Fruit fly (Drosophila melanogaster) whole organism, embryonic: Measurements from ENCODE around the gene Pex2.
A peak's percentile ranks its signal among the peaks of the same experiment; 100 is the strongest.

Experiments
- Aef1 ChIP-seq: fragments of 200-800 bp; sonication (Bioruptor generic); IDR thresholded peaks from 3 replicates; pipeline ENCODE4 v1.3.6; 2022; ENCODE audit warnings: missing biosample characterization, missing genetic modification characterization
- Bgb ChIP-seq: fragments of 200-800 bp; sonication (Bioruptor generic); IDR thresholded peaks from 2 replicates; pipeline ENCODE4 v1.3.6; 2022; ENCODE audit warnings: missing biosample characterization, missing genetic modification characterization; ENCODE audit not compliant: partially characterized antibody
- CG10321 ChIP-seq: fragments of 200-800 bp; sonication (Bioruptor generic); IDR thresholded peaks from 2 replicates; pipeline ENCODE4 v1.3.6; 2022; ENCODE audit warnings: missing biosample characterization, missing genetic modification characterization
- CG10979 ChIP-seq: fragments of 200-800 bp; sonication (Bioruptor generic); optimal IDR thresholded peaks from 2 replicates; lab custom pipeline; 2018; ENCODE audit warnings: missing biosample characterization, mild to moderate bottlenecking, missing genetic modification characterization, moderate library complexity
- CG11093 ChIP-seq: fragments of 200-800 bp; sonication (Bioruptor generic); IDR thresholded peaks from 3 replicates; pipeline ENCODE4 v1.3.6; 2022; ENCODE audit warnings: missing biosample characterization, missing genetic modification characterization
- CG12744 ChIP-seq: fragments of 200-800 bp; sonication (Bioruptor generic); optimal IDR thresholded peaks from 2 replicates; lab custom pipeline; 2016; ENCODE audit warnings: missing biosample characterization, missing genetic modification characterization
- CG14860 ChIP-seq: fragments of 200-800 bp; sonication (Bioruptor generic); IDR thresholded peaks from 3 replicates; pipeline ENCODE4 v1.3.6; 2022; ENCODE audit warnings: missing biosample characterization, missing genetic modification characterization; ENCODE audit not compliant: partially characterized antibody
- CG18764 ChIP-seq: fragments of 200-800 bp; sonication (Bioruptor generic); optimal IDR thresholded peaks from 3 replicates; lab custom pipeline; 2016; ENCODE audit warnings: missing biosample characterization, missing genetic modification characterization
- CG2116 ChIP-seq: fragments of 200-800 bp; sonication (Bioruptor generic); optimal IDR thresholded peaks from 3 replicates; lab custom pipeline; 2018; ENCODE audit warnings: missing biosample characterization, mild to moderate bottlenecking, missing genetic modification characterization
- CG2712 ChIP-seq: fragments of 200-800 bp; optimal IDR thresholded peaks from 3 replicates; lab custom pipeline; 2019; ENCODE audit warnings: missing biosample characterization, mild to moderate bottlenecking, missing genetic modification characterization, moderate library complexity
- CG7745 ChIP-seq: fragments of 200-800 bp; sonication (Bioruptor generic); optimal IDR thresholded peaks from 2 replicates; lab custom pipeline; 2018; ENCODE audit warnings: missing biosample characterization, mild to moderate bottlenecking, missing genetic modification characterization, moderate library complexity
- CG7963 ChIP-seq: fragments of 200-800 bp; sonication (Bioruptor generic); IDR thresholded peaks from 3 replicates; pipeline ENCODE4 v1.3.6; 2022; ENCODE audit warnings: missing biosample characterization, missing genetic modification characterization; ENCODE audit not compliant: partially characterized antibody
- Dbx ChIP-seq: fragments of 200-800 bp; sonication (Bioruptor generic); IDR thresholded peaks from 3 replicates; pipeline ENCODE4 v1.3.6; 2022; ENCODE audit warnings: missing biosample characterization, missing genetic modification characterization
- Deaf1 ChIP-seq: fragments of 200-800 bp; optimal IDR thresholded peaks from 3 replicates; lab custom pipeline; 2019; ENCODE audit warnings: missing biosample characterization, mild to moderate bottlenecking, missing genetic modification characterization, moderate library complexity
- Dp ChIP-seq: fragments of 200-800 bp; sonication (Bioruptor generic); optimal IDR thresholded peaks from 2 replicates; lab custom pipeline; 2018; ENCODE audit warnings: missing biosample characterization, mild to moderate bottlenecking, missing genetic modification characterization, moderate library complexity
- Dref ChIP-seq: fragments of 200-800 bp; sonication (Bioruptor generic); IDR thresholded peaks from 2 replicates; pipeline ENCODE4 v1.3.6; 2022; ENCODE audit warnings: missing biosample characterization, missing genetic modification characterization
- Elba2 ChIP-seq: fragments of 200-800 bp; sonication (Bioruptor generic); optimal IDR thresholded peaks from 3 replicates; lab custom pipeline; 2016; ENCODE audit warnings: missing biosample characterization, missing genetic modification characterization
- Ets97D ChIP-seq: fragments of 200-800 bp; sonication (Bioruptor generic); optimal IDR thresholded peaks from 3 replicates; lab custom pipeline; 2016; ENCODE audit warnings: missing biosample characterization, missing genetic modification characterization
- HLH4C ChIP-seq: fragments of 200-800 bp; sonication (Bioruptor generic); IDR thresholded peaks from 3 replicates; pipeline ENCODE4 v1.3.6; 2022; ENCODE audit warnings: missing biosample characterization, missing genetic modification characterization; ENCODE audit not compliant: partially characterized antibody
- HLH54F ChIP-seq: fragments of 200-800 bp; sonication (Bioruptor generic); optimal IDR thresholded peaks from 3 replicates; lab custom pipeline; 2016; ENCODE audit warnings: missing biosample characterization, missing genetic modification characterization
- Hey ChIP-seq: fragments of 200-800 bp; sonication (Bioruptor generic); optimal IDR thresholded peaks from 3 replicates; lab custom pipeline; 2018; ENCODE audit warnings: missing biosample characterization, mild to moderate bottlenecking, missing genetic modification characterization
- Lim3 ChIP-seq: fragments of 200-800 bp; sonication (Bioruptor generic); IDR thresholded peaks from 2 replicates; pipeline ENCODE4 v1.3.6; 2022; ENCODE audit warnings: missing biosample characterization, missing genetic modification characterization
- MESR4 ChIP-seq: fragments of 200-800 bp; sonication (Bioruptor generic); optimal IDR thresholded peaks from 2 replicates; lab custom pipeline; 2018; ENCODE audit warnings: missing biosample characterization, mild to moderate bottlenecking, missing genetic modification characterization, moderate library complexity
- Med ChIP-seq: fragments of 200-800 bp; sonication (Bioruptor generic); peaks from one replicate; lab custom pipeline; 2016; ENCODE audit warnings: missing biosample characterization, missing genetic modification characterization, mild to moderate bottlenecking, inconsistent platforms, moderate library complexity
- az2 ChIP-seq: fragments of 200-800 bp; sonication (Bioruptor generic); optimal IDR thresholded peaks from 3 replicates; lab custom pipeline; 2016; ENCODE audit warnings: missing biosample characterization, missing genetic modification characterization
- bbx ChIP-seq: fragments of 200-800 bp; sonication (Bioruptor generic); IDR thresholded peaks from 2 replicates; pipeline ENCODE4 v1.3.6; 2022; ENCODE audit warnings: missing biosample characterization, missing genetic modification characterization; ENCODE audit not compliant: partially characterized antibody
- ci ChIP-seq: fragments of 200-800 bp; sonication (Bioruptor generic); IDR thresholded peaks from 3 replicates; pipeline ENCODE4 v1.3.6; 2022; ENCODE audit warnings: missing biosample characterization, missing genetic modification characterization
- dysf ChIP-seq: fragments of 200-800 bp; sonication (Bioruptor generic); IDR thresholded peaks from 3 replicates; pipeline ENCODE4 v1.3.6; 2022; ENCODE audit warnings: missing biosample characterization, missing genetic modification characterization
- gem ChIP-seq: fragments of 200-800 bp; sonication (Bioruptor generic); optimal IDR thresholded peaks from 2 replicates; lab custom pipeline; 2019; ENCODE audit warnings: missing biosample characterization, mild to moderate bottlenecking, missing genetic modification characterization, moderate library complexity
- grn ChIP-seq: fragments of 200-800 bp; sonication (Bioruptor generic); optimal IDR thresholded peaks from 3 replicates; lab custom pipeline; 2017; ENCODE audit warnings: missing biosample characterization, missing genetic modification characterization
- hb ChIP-seq: fragments of 200-800 bp; sonication (Bioruptor generic); IDR thresholded peaks from 3 replicates; pipeline ENCODE4 v1.3.6; 2022; ENCODE audit warnings: missing biosample characterization, missing genetic modification characterization; ENCODE audit not compliant: partially characterized antibody
- hkb ChIP-seq, 2 experiments: fragments of 200-800 bp in 1 of 2; fragments of >200 bp in 1 of 2; sonication (Bioruptor generic) in 1 of 2; IDR thresholded peaks in 1 of 2; optimal IDR thresholded peaks in 1 of 2; 2 replicates each; pipeline versions ENCODE4 v1.3.6 to Lab custom; 2017 to 2022; ENCODE audit warnings: missing biosample characterization in 1 of 2, missing genetic modification characterization in 1 of 2
- ind ChIP-seq: fragments of 200-800 bp; sonication (Bioruptor generic); optimal IDR thresholded peaks from 3 replicates; lab custom pipeline; 2016; ENCODE audit warnings: missing biosample characterization, missing genetic modification characterization
- inv ChIP-seq: fragments of 200-800 bp; sonication (Bioruptor generic); IDR thresholded peaks from 2 replicates; pipeline ENCODE4 v1.3.6; 2022; ENCODE audit warnings: missing biosample characterization, missing genetic modification characterization; ENCODE audit not compliant: partially characterized antibody
- jumu ChIP-seq: fragments of 200-800 bp; sonication (Bioruptor generic); optimal IDR thresholded peaks from 3 replicates; lab custom pipeline; 2016; ENCODE audit warnings: missing biosample characterization, missing genetic modification characterization
- mld ChIP-seq: fragments of 200-800 bp; sonication (Bioruptor generic); IDR thresholded peaks from 3 replicates; pipeline ENCODE4 v1.3.6; 2022; ENCODE audit warnings: missing biosample characterization, missing genetic modification characterization; ENCODE audit not compliant: partially characterized antibody
- pho ChIP-seq: fragments of 200-800 bp; sonication (Bioruptor generic); optimal IDR thresholded peaks from 2 replicates; lab custom pipeline; 2016; ENCODE audit warnings: missing biosample characterization, missing genetic modification characterization
- repo ChIP-seq: fragments of 200-800 bp; sonication (Bioruptor generic); optimal IDR thresholded peaks from 2 replicates; lab custom pipeline; 2016; ENCODE audit warnings: missing biosample characterization, missing genetic modification characterization
- salm ChIP-seq: fragments of 200-800 bp; sonication (Bioruptor generic); optimal IDR thresholded peaks from 2 replicates; lab custom pipeline; 2018; ENCODE audit warnings: missing biosample characterization, mild to moderate bottlenecking, missing genetic modification characterization
- scrt ChIP-seq: fragments of 200-800 bp; sonication (Bioruptor generic); optimal IDR thresholded peaks from 2 replicates; lab custom pipeline; 2018; ENCODE audit warnings: missing biosample characterization, mild to moderate bottlenecking, missing genetic modification characterization, moderate library complexity
- sqz ChIP-seq: fragments of 200-800 bp; sonication (Bioruptor generic); optimal IDR thresholded peaks from 3 replicates; lab custom pipeline; 2018; ENCODE audit warnings: missing biosample characterization, mild to moderate bottlenecking, missing genetic modification characterization
- sr ChIP-seq: fragments of 200-800 bp; sonication (Bioruptor generic); IDR thresholded peaks from 3 replicates; pipeline ENCODE4 v1.3.6; 2022; ENCODE audit warnings: missing biosample characterization, missing genetic modification characterization
- stwl ChIP-seq: fragments of 200-800 bp; sonication (Bioruptor generic); optimal IDR thresholded peaks from 3 replicates; lab custom pipeline; 2018; ENCODE audit warnings: missing biosample characterization, mild to moderate bottlenecking, missing genetic modification characterization, moderate library complexity
- vnd ChIP-seq: fragments of 200-800 bp; sonication (Bioruptor generic); IDR thresholded peaks from 3 replicates; pipeline ENCODE4 v1.3.6; 2022; ENCODE audit warnings: missing biosample characterization, missing genetic modification characterization; ENCODE audit not compliant: partially characterized antibody
- vvl ChIP-seq: fragments of 200-800 bp; sonication (Bioruptor generic); IDR thresholded peaks from 2 replicates; pipeline ENCODE4 v1.3.6; 2022; ENCODE audit warnings: missing biosample characterization, missing genetic modification characterization
- zfh2 ChIP-seq: fragments of 200-800 bp; sonication (Bioruptor generic); optimal IDR thresholded peaks from 2 replicates; lab custom pipeline; 2016; ENCODE audit warnings: missing biosample characterization, missing genetic modification characterization

Gene Pex2

dm6 chr3L:8358138-8358537, 19.3 kb downstream of the Pex2 start (continued):
- TF ChIP-seq gem (tag; lab: Kevin White, UChicago): no peak
- no peak for TF ChIP-seq ind (GFP tag; lab: Kevin White, UChicago)

dm6 chr3L:8358776-8359455, 20.1 kb downstream of the Pex2 start:
- TF ChIP-seq MESR4 (no peak), Bgb (peak; percentile 60), sqz (GFP tag; lab: Kevin White, UChicago) (peak; percentile 51), CG2116 (GFP tag; lab: Kevin White, UChicago) (peak; percentile 58), Hey (tag; lab: Kevin White, UChicago) (peak; percentile 46), Elba2 (GFP tag; lab: Kevin White, UChicago) (no peak), HLH4C (GFP tag; lab: Robert Waterston, UW) (peak; percentile 75), az2 (GFP tag; lab: Kevin White, UChicago) (no peak), Deaf1 (peak; percentile 45), pho (no peak), jumu (GFP tag; lab: Kevin White, UChicago) (no peak), CG7963 (0 out of 3 replicates have a peak, but pooled peaks have one; percentile 17), Dref (peak; percentile 62), scrt (peak; percentile 95), Lim3 (GFP tag; lab: Robert Waterston, UW) (no peak), stwl (tag; lab: Kevin White, UChicago) (peak; percentile 22), CG7745 (tag; lab: Kevin White, UChicago) (no peak), zfh2 (GFP tag; lab: Kevin White, UChicago) (no peak), inv (GFP tag; lab: Robert Waterston, UW) (peak; percentile 43; the same call in 1 of the 2 replicates), hkb (optimal IDR thresholded peaks at IDR 0.05; lab: Kevin White, UChicago) (no peak), hkb (GFP tag; IDR thresholded peaks at IDR 0.05; lab: Robert Waterston, UW) (0 out of 2 replicates have a peak, but pooled peaks have one; percentile 7), Ets97D (GFP tag; lab: Kevin White, UChicago) (no peak), CG10321 (GFP tag; lab: Robert Waterston, UW) (no peak), CG10979 (no peak), CG12744 (GFP tag; lab: Kevin White, UChicago) (no peak), CG2712 (tag; lab: Kevin White, UChicago) (no peak), hb (peak; percentile 47; the same call in 1 of the 3 replicates), mld (GFP tag; lab: Robert Waterston, UW) (0 out of 3 replicates have a peak, but pooled peaks have one; percentile 61), bbx (GFP tag; lab: Robert Waterston, UW) (peak; percentile 57; the same call in 1 of the 2 replicates), repo (GFP tag; lab: Kevin White, UChicago) (no peak), ci (peak; percentile 55; the same call in 2 of the 3 replicates), Dbx (GFP tag; lab: Robert Waterston, UW) (no peak), sr (GFP tag; lab: Robert Waterston, UW) (no peak), salm (tag; lab: Kevin White, UChicago) (no peak), Dp (peak; percentile 83), CG18764 (no peak), vvl (peak; percentile 29; the same call in 1 of the 2 replicates), dysf (GFP tag; lab: Robert Waterston, UW) (no peak), grn (GFP tag; lab: Kevin White, UChicago) (peak; percentile 87), vnd (GFP tag; lab: Robert Waterston, UW) (peak; percentile 70; the same call in 1 of the 3 replicates), HLH54F (GFP tag; lab: Kevin White, UChicago) (no peak), Med (GFP tag; lab: Kevin White, UChicago) (peak; percentile 58), Aef1 (GFP tag; lab: Robert Waterston, UW) (no peak), CG11093 (GFP tag; lab: Robert Waterston, UW) (no peak), CG14860 (GFP tag; lab: Robert Waterston, UW) (peak; percentile 65; the same call in 1 of the 3 replicates)
